Worm (Caenorhabditis elegans) whole organism, young adult: Measurements from ENCODE around the gene F58D12.3.

Experiments
- B0261.1 ChIP-seq: sonication (generic microtip); optimal IDR thresholded peaks from 2 replicates; lab custom pipeline; 2016; ENCODE audit warnings: mild to moderate bottlenecking, missing genetic modification characterization, moderate library complexity, missing compliant biosample characterization
- F22D6.2 ChIP-seq: sonication (generic microtip); optimal IDR thresholded peaks from 2 replicates; lab custom pipeline; 2016; ENCODE audit warnings: mild to moderate bottlenecking, missing genetic modification characterization, missing compliant biosample characterization
- F33H1.4 ChIP-seq: fragments of 200-800 bp; sonication (Bioruptor generic); IDR thresholded peaks from 2 replicates; pipeline ENCODE4 v1.3.6; 2022; ENCODE audit warnings: missing genetic modification reagents, missing genetic modification characterization, missing compliant biosample characterization
- F49E8.2 ChIP-seq: sonication (generic microtip); optimal IDR thresholded peaks from 3 replicates; lab custom pipeline; 2017; ENCODE audit warnings: missing genetic modification characterization, mild to moderate bottlenecking, missing compliant biosample characterization, antibody characterized with exemption, moderate library complexity; ENCODE audit not compliant: insufficient read depth
- K11D2.4 ChIP-seq: fragments of 200-800 bp; sonication (Bioruptor generic); IDR thresholded peaks from 2 replicates; pipeline ENCODE4 v1.3.6; 2022; ENCODE audit warnings: missing genetic modification reagents, missing genetic modification characterization, missing compliant biosample characterization
- T26A5.8 ChIP-seq: sonication (generic microtip); optimal IDR thresholded peaks from 2 replicates; lab custom pipeline; 2016; ENCODE audit warnings: missing genetic modification characterization, missing compliant biosample characterization
- Y95B8A.8 ChIP-seq: fragments of 200-800 bp; sonication (Bioruptor generic); IDR thresholded peaks from 2 replicates; pipeline ENCODE4 v1.3.6; 2022; ENCODE audit warnings: missing genetic modification reagents, missing genetic modification characterization, missing compliant biosample characterization
- athp-1 ChIP-seq: sonication (generic microtip); optimal IDR thresholded peaks from 2 replicates; lab custom pipeline; 2017; ENCODE audit warnings: mild to moderate bottlenecking, missing genetic modification characterization, missing compliant biosample characterization
- attf-6 ChIP-seq: fragments of 200-800 bp; sonication (Bioruptor generic); IDR thresholded peaks from 2 replicates; pipeline ENCODE4 v1.3.6; 2022; ENCODE audit warnings: missing genetic modification reagents, missing genetic modification characterization, missing compliant biosample characterization
- cebp-1 ChIP-seq, 2 experiments: fragments of 200-800 bp in 1 of 2; sonication (Bioruptor generic) in 1 of 2; sonication (generic microtip) in 1 of 2; IDR thresholded peaks in 1 of 2; optimal IDR thresholded peaks in 1 of 2; 2 replicates each; pipeline versions ENCODE4 v1.3.6 to Lab custom; 2017 to 2022; ENCODE audit warnings: missing compliant biosample characterization in 2 of 2, missing genetic modification characterization in 2 of 2, mild to moderate bottlenecking in 1 of 2, missing genetic modification reagents in 1 of 2, moderate library complexity in 1 of 2
- ceh-100 ChIP-seq: fragments of 200-800 bp; sonication (Bioruptor generic); IDR thresholded peaks from 2 replicates; pipeline ENCODE4 v1.3.6; 2022; ENCODE audit warnings: missing genetic modification reagents, missing genetic modification characterization, missing compliant biosample characterization
- ceh-91 ChIP-seq: fragments of 200-800 bp; sonication (Bioruptor generic); IDR thresholded peaks from 2 replicates; pipeline ENCODE4 v1.3.6; 2022; ENCODE audit warnings: missing genetic modification reagents, missing genetic modification characterization, missing compliant biosample characterization
- dox-1 ChIP-seq: fragments of 200-800 bp; sonication (Bioruptor generic); IDR thresholded peaks from 2 replicates; pipeline ENCODE4 v1.3.6; 2022; ENCODE audit warnings: missing genetic modification reagents, missing genetic modification characterization, missing compliant biosample characterization
- dpff-1 ChIP-seq: sonication (generic microtip); optimal IDR thresholded peaks from 2 replicates; lab custom pipeline; 2017; ENCODE audit warnings: mild to moderate bottlenecking, missing genetic modification characterization, missing compliant biosample characterization
- egl-18 ChIP-seq: fragments of 200-800 bp; sonication (Bioruptor generic); IDR thresholded peaks from 2 replicates; pipeline ENCODE4 v1.3.6; 2022; ENCODE audit warnings: missing genetic modification reagents, missing genetic modification characterization, missing compliant biosample characterization
- egrh-3 ChIP-seq: fragments of 200-800 bp; sonication (Bioruptor generic); IDR thresholded peaks from 2 replicates; pipeline ENCODE4 v1.3.6; 2022; ENCODE audit warnings: missing genetic modification reagents, missing genetic modification characterization, missing compliant biosample characterization
- fkh-3 ChIP-seq: sonication (generic microtip); optimal IDR thresholded peaks from 2 replicates; lab custom pipeline; 2016; ENCODE audit warnings: mild to moderate bottlenecking, missing genetic modification characterization, missing compliant biosample characterization
- hlh-26 ChIP-seq: fragments of 200-800 bp; sonication (Bioruptor generic); conservative IDR thresholded peaks from 2 replicates; pipeline ENCODE4 v1.3.6; 2022; ENCODE audit warnings: missing genetic modification reagents, missing genetic modification characterization, missing compliant biosample characterization
- hmg-1.2 ChIP-seq: fragments of 200-800 bp; sonication (Bioruptor generic); IDR thresholded peaks from 2 replicates; pipeline ENCODE4 v1.3.6; 2022; ENCODE audit warnings: missing genetic modification reagents, missing genetic modification characterization, missing compliant biosample characterization
- hrde-1 ChIP-seq: sonication (generic microtip); optimal IDR thresholded peaks from 2 replicates; lab custom pipeline; 2016; ENCODE audit warnings: missing genetic modification characterization, mild to moderate bottlenecking, missing compliant biosample characterization, moderate library complexity, missing genotype, missing genetic modification reagents, borderline replicate concordance
- hsf-1 ChIP-seq: fragments of 200-800 bp; sonication (Bioruptor generic); IDR thresholded peaks from 2 replicates; pipeline ENCODE4 v1.3.6; 2022; ENCODE audit warnings: missing genetic modification reagents, missing genetic modification characterization, missing compliant biosample characterization
- lin-40 ChIP-seq: sonication (generic microtip); optimal IDR thresholded peaks from 2 replicates; lab custom pipeline; 2016; ENCODE audit warnings: missing genetic modification characterization, mild to moderate bottlenecking, missing compliant biosample characterization, missing genotype, missing genetic modification reagents
- lsy-27 ChIP-seq: sonication (generic microtip); optimal IDR thresholded peaks from 2 replicates; lab custom pipeline; 2017; ENCODE audit warnings: missing genetic modification characterization, mild to moderate bottlenecking, missing compliant biosample characterization, antibody characterized with exemption, missing genotype, borderline replicate concordance; ENCODE audit not compliant: insufficient read depth
- madf-10 ChIP-seq: sonication (generic microtip); optimal IDR thresholded peaks from 2 replicates; lab custom pipeline; 2016; ENCODE audit warnings: mild to moderate bottlenecking, missing genetic modification characterization, missing compliant biosample characterization
- mcd-1 ChIP-seq: fragments of 200-800 bp; sonication (Bioruptor generic); IDR thresholded peaks from 2 replicates; pipeline ENCODE4 v1.3.6; 2022; ENCODE audit warnings: missing genetic modification reagents, missing genetic modification characterization, missing compliant biosample characterization
- mes-4 ChIP-seq: sonication (generic microtip); optimal IDR thresholded peaks from 2 replicates; lab custom pipeline; 2016; ENCODE audit warnings: missing genotype, missing genetic modification characterization, missing compliant biosample characterization
- nfya-2 ChIP-seq: fragments of 200-800 bp; sonication (Bioruptor generic); IDR thresholded peaks from 2 replicates; pipeline ENCODE4 v1.3.6; 2022; ENCODE audit warnings: missing genetic modification reagents, missing genetic modification characterization, missing compliant biosample characterization
- nfyb-1 ChIP-seq: fragments of 200-800 bp; sonication (Bioruptor generic); IDR thresholded peaks from 2 replicates; pipeline ENCODE4 v1.3.6; 2022; ENCODE audit warnings: missing genetic modification reagents, missing genetic modification characterization, missing compliant biosample characterization
- repo-1 ChIP-seq: sonication (generic microtip); optimal IDR thresholded peaks from 2 replicates; lab custom pipeline; 2017; ENCODE audit warnings: mild to moderate bottlenecking, missing genetic modification characterization, missing compliant biosample characterization
- rpc-1 ChIP-seq, 2 experiments: fragments of 150-350 bp in 1 of 2; sonication (generic microtip) in 1 of 2; optimal IDR thresholded peaks; 2 replicates each; lab custom pipeline; 2014 to 2018; ENCODE audit warnings: missing biosample characterization in 1 of 2, missing genetic modification characterization in 1 of 2, missing genetic modification reagents in 1 of 2, missing genotype in 1 of 2
- snpc-1.1 ChIP-seq: sonication (generic microtip); optimal IDR thresholded peaks from 2 replicates; lab custom pipeline; 2017; ENCODE audit warnings: missing genetic modification characterization, mild to moderate bottlenecking, missing compliant biosample characterization, antibody characterized with exemption, moderate library complexity, missing genotype, missing genetic modification reagents; ENCODE audit not compliant: insufficient read depth
- snpc-1.3 ChIP-seq: sonication (generic microtip); optimal IDR thresholded peaks from 2 replicates; lab custom pipeline; 2017; ENCODE audit warnings: missing genetic modification characterization, mild to moderate bottlenecking, missing compliant biosample characterization, antibody characterized with exemption, moderate library complexity, missing genotype, missing genetic modification reagents; ENCODE audit not compliant: insufficient read depth
- snpc-3.4 ChIP-seq: sonication (generic microtip); optimal IDR thresholded peaks from 2 replicates; lab custom pipeline; 2017; ENCODE audit warnings: missing genetic modification characterization, mild to moderate bottlenecking, missing compliant biosample characterization, antibody characterized with exemption, moderate library complexity, missing genotype, missing genetic modification reagents
- snpc-4 ChIP-seq, 5 experiments: fragments of 150-350 bp in 1 of 5; sonication (generic microtip) in 4 of 5; optimal IDR thresholded peaks; 2 replicates each; lab custom pipeline; 2014 to 2018; ENCODE audit warnings: missing genetic modification characterization in 5 of 5, missing biosample characterization in 3 of 5, antibody characterized with exemption in 2 of 5, mild to moderate bottlenecking in 2 of 5, missing compliant biosample characterization in 2 of 5, missing genotype in 2 of 5, moderate library complexity in 2 of 5, missing genetic modification reagents in 1 of 5
- tbp1 ChIP-seq: fragments of 200-800 bp; sonication (Bioruptor generic); optimal IDR thresholded peaks from 2 replicates; lab custom pipeline; 2018; ENCODE audit warnings: mild to moderate bottlenecking, missing genetic modification characterization, missing compliant biosample characterization
- unc-62 ChIP-seq: fragments of 150-350 bp; optimal IDR thresholded peaks from 2 replicates; lab custom pipeline; 2014; ENCODE audit warnings: missing biosample characterization, missing genetic modification reagents, missing genetic modification characterization
- ztf-6 ChIP-seq: fragments of 200-800 bp; sonication (Bioruptor generic); IDR thresholded peaks from 2 replicates; pipeline ENCODE4 v1.3.6; 2022; ENCODE audit warnings: missing genetic modification reagents, missing genetic modification characterization, missing compliant biosample characterization

F58D12.3 gene

ce11 chrV:14094546-14094945, 36.9 kb downstream of the F58D12.3 start:
- no peak for TF ChIP-seq ceh-91 (GFP tag; lab: Robert Waterston, UW)
- TF ChIP-seq snpc-4 (GFP tag; optimal IDR thresholded peaks at IDR 0.05; lab: Kevin White, UChicago), result no peak
- peak in 2 of 4 experiments; percentile 36 to 70 for TF ChIP-seq snpc-4 (tag; optimal IDR thresholded peaks at IDR 0.05; lab: Kevin White, UChicago)
- peak; percentile 16 for TF ChIP-seq tbp1
- TF ChIP-seq egl-18 (GFP tag; lab: Robert Waterston, UW), result no peak
- TF ChIP-seq T26A5.8 (tag; lab: Kevin White, UChicago), result no peak
- TF ChIP-seq F22D6.2 (tag; lab: Kevin White, UChicago), result no peak
- TF ChIP-seq snpc-1.3, result no peak
- TF ChIP-seq athp-1 (tag; lab: Kevin White, UChicago), result no peak
- no peak for TF ChIP-seq hsf-1
- no peak for TF ChIP-seq mcd-1 (GFP tag; lab: Robert Waterston, UW)
- TF ChIP-seq B0261.1, result no peak
- no peak for TF ChIP-seq lsy-27 (tag; lab: Kevin White, UChicago)
- peak; percentile 59 for TF ChIP-seq snpc-1.1
- no peak for TF ChIP-seq nfyb-1 (GFP tag; lab: Robert Waterston, UW)
- TF ChIP-seq hmg-1.2 (GFP tag; lab: Robert Waterston, UW), result peak; percentile 24; the same call in 1 of the 2 replicates
- TF ChIP-seq F49E8.2, result no peak
- no peak for TF ChIP-seq K11D2.4 (GFP tag; lab: Robert Waterston, UW)
- TF ChIP-seq, all 124 proteins: peak for 4

ce11 chrV:14094953-14095352, 37.3 kb downstream of the F58D12.3 start:
- TF ChIP-seq lin-40 (no peak), F33H1.4 (GFP tag; lab: Robert Waterston, UW) (no peak), mes-4 (tag; lab: Kevin White, UChicago) (no peak), cebp-1 (GFP tag; IDR thresholded peaks at IDR 0.05; lab: Robert Waterston, UW) (no peak), cebp-1 (tag; optimal IDR thresholded peaks at IDR 0.05; lab: Kevin White, UChicago) (no peak), F49E8.2 (no peak), snpc-4 (GFP tag; optimal IDR thresholded peaks at IDR 0.05; lab: Kevin White, UChicago) (no peak), snpc-4 (tag; optimal IDR thresholded peaks at IDR 0.05; lab: Kevin White, UChicago) (no peak), ceh-100 (GFP tag; lab: Robert Waterston, UW) (no peak), fkh-3 (no peak), Y95B8A.8 (GFP tag; lab: Robert Waterston, UW) (no peak), hrde-1 (tag; lab: Kevin White, UChicago) (no peak), snpc-3.4 (no peak), nfya-2 (GFP tag; lab: Robert Waterston, UW) (no peak), attf-6 (GFP tag; lab: Robert Waterston, UW) (no peak), repo-1 (tag; lab: Kevin White, UChicago) (no peak), rpc-1 (optimal IDR thresholded peaks at IDR 0.05; lab: Kevin White, UChicago) (no peak), rpc-1 (tag; optimal IDR thresholded peaks at IDR 0.05; lab: Kevin White, UChicago) (no peak)

- TF ChIP-seq snpc-4 (GFP tag; optimal IDR thresholded peaks at IDR 0.05; lab: Kevin White, UChicago), result peak; percentile 10
- peak in 2 of 4 experiments; percentile 77 to 79 for TF ChIP-seq snpc-4 (tag; optimal IDR thresholded peaks at IDR 0.05; lab: Kevin White, UChicago)
- no peak for TF ChIP-seq ztf-6 (GFP tag; lab: Robert Waterston, UW)
- TF ChIP-seq snpc-1.1, result peak; percentile 78
Measured at ce11 chrV:14097358-14097757, 39.7 kb downstream of the F58D12.3 start.

ce11 chrV:14098519-14098918, 40.9 kb downstream of the F58D12.3 start, which contains the start of the genes D1086.2 and D1086.1:
Gene D1086.2, minus strand, starts transcription at chrV:14098668.
Gene D1086.1, plus strand, starts transcription at chrV:14098858.
- TF ChIP-seq dox-1 (GFP tag; lab: Robert Waterston, UW) (no peak), unc-62 (GFP tag; lab: Kevin White, UChicago) (no peak), mcd-1 (GFP tag; lab: Robert Waterston, UW) (no peak), madf-10 (tag; lab: Kevin White, UChicago) (no peak), egrh-3 (no peak), hlh-26 (GFP tag; lab: Robert Waterston, UW) (no peak), dpff-1 (no peak), hrde-1 (tag; lab: Kevin White, UChicago) (no peak)
